Worm (Caenorhabditis elegans) whole organism, young adult: ENCODE data around the gene wah-1.

Experiments
- K12H6.12 ChIP-seq: fragments of 200-800 bp; sonication (Bioruptor generic); optimal IDR thresholded peaks from 2 replicates; lab custom pipeline; 2018; ENCODE audit warnings: mild to moderate bottlenecking, missing genetic modification characterization, missing compliant biosample characterization
- atf-7 ChIP-seq: sonication (generic microtip); optimal IDR thresholded peaks from 2 replicates; lab custom pipeline; 2017; ENCODE audit warnings: mild to moderate bottlenecking, missing genetic modification characterization, missing compliant biosample characterization
- hlh-26 ChIP-seq: fragments of 200-800 bp; sonication (Bioruptor generic); conservative IDR thresholded peaks from 2 replicates; pipeline ENCODE4 v1.3.6; 2022; ENCODE audit warnings: missing genetic modification reagents, missing genetic modification characterization, missing compliant biosample characterization
- nhr-120 ChIP-seq: fragments of 200-800 bp; sonication (Bioruptor generic); IDR thresholded peaks from 2 replicates; pipeline ENCODE4 v1.3.6; 2022; ENCODE audit warnings: missing genetic modification characterization, missing compliant biosample characterization
- pha-4 ChIP-seq: fragments of 150-350 bp; sonication (generic microtip); optimal IDR thresholded peaks from 2 replicates; lab custom pipeline; 2014; ENCODE audit warnings: missing biosample characterization, missing genetic modification reagents, missing genetic modification characterization
- unc-62 ChIP-seq: fragments of 150-350 bp; optimal IDR thresholded peaks from 2 replicates; lab custom pipeline; 2014; ENCODE audit warnings: missing biosample characterization, missing genetic modification reagents, missing genetic modification characterization

ce11 chrIII:11946973-11947372 is 43.0 kb upstream of the wah-1 start, which contains the start of gene Y56A3A.7:
- TF ChIP-seq atf-7 (tag; lab: Kevin White, UChicago) (no peak), hlh-26 (GFP tag; lab: Robert Waterston, UW) (no peak), unc-62 (GFP tag; lab: Kevin White, UChicago) (no peak), nhr-120 (GFP tag; lab: Robert Waterston, UW) (no peak), pha-4 (tag; lab: Kevin White, UChicago) (no peak), K12H6.12 (tag; lab: Kevin White, UChicago) (no peak)
